Fruit fly (Drosophila melanogaster): ENCODE results near the gene Gpdh3.

The Gpdh3 gene

dm6 chr3R:22362218-22362907, 19.5 kb upstream of the Gpdh3 start, which contains the start of the genes JMJD6, CG7071 and Muted (continued):
- TF ChIP-seq CG8319 (GFP tag; optimal IDR thresholded peaks at IDR 0.05) (peak; percentile 78), CG8119 (GFP tag; IDR thresholded peaks at IDR 0.05) (peak; percentile 74; the same call in 2 of the 3 replicates), achi (GFP tag; optimal IDR thresholded peaks at IDR 0.05) (peak; percentile 96), Blimp-1 (GFP tag; optimal IDR thresholded peaks at IDR 0.05) (peak; percentile 60), Eip75B (GFP tag; optimal IDR thresholded peaks at IDR 0.05) (peak; percentile 88), CG11902 (GFP tag; optimal IDR thresholded peaks at IDR 0.05) (peak; percentile 78), salr (GFP tag; optimal IDR thresholded peaks at IDR 0.05) (peak; percentile 67 to 72), CG11762 (GFP tag; optimal IDR thresholded peaks at IDR 0.05; ENCODE audit: insufficient read depth) (peak; percentile 58), Hr4 (GFP tag; optimal IDR thresholded peaks at IDR 0.05) (peak; percentile 92), CG16779 (tag; optimal IDR thresholded peaks at IDR 0.05) (peak; percentile 54), CG32006 (GFP tag; optimal IDR thresholded peaks at IDR 0.05) (peak; percentile 85), acj6 (GFP tag; optimal IDR thresholded peaks at IDR 0.05) (peak; percentile 87), cyc (GFP tag; optimal IDR thresholded peaks at IDR 0.05) (peak; percentile 90), CG6276 (GFP tag; optimal IDR thresholded peaks at IDR 0.05) (peak; percentile 67), Met (GFP tag; optimal IDR thresholded peaks at IDR 0.05) (peak; percentile 91), Gug (GFP tag; IDR thresholded peaks at IDR 0.05) (peak; percentile 83), CG6792 (GFP tag; optimal IDR thresholded peaks at IDR 0.05) (peak; percentile 86), fd59A (GFP tag; optimal IDR thresholded peaks at IDR 0.05) (peak; percentile 63), Sox15 (GFP tag; optimal IDR thresholded peaks at IDR 0.05) (peak; percentile 83), CG8632 (GFP tag; optimal IDR thresholded peaks at IDR 0.05) (peak; percentile 75), Lpt (GFP tag; optimal IDR thresholded peaks at IDR 0.05) (peak; percentile 72), Smox (GFP tag; optimal IDR thresholded peaks at IDR 0.05) (peak; percentile 89), Hr38 (GFP tag; optimal IDR thresholded peaks at IDR 0.05) (no peak), ss (GFP tag; optimal IDR thresholded peaks at IDR 0.05) (peak; percentile 61 to 68)

- TF ChIP-seq CG31627 (GFP tag; optimal IDR thresholded peaks at IDR 0.05) (no peak), achi (GFP tag; optimal IDR thresholded peaks at IDR 0.05) (no peak), Met (GFP tag; optimal IDR thresholded peaks at IDR 0.05) (no peak), Blimp-1 (GFP tag; optimal IDR thresholded peaks at IDR 0.05) (no peak), CG10631 (GFP tag; optimal IDR thresholded peaks at IDR 0.05) (no peak), CG6276 (GFP tag; optimal IDR thresholded peaks at IDR 0.05) (no peak), Smox (GFP tag; optimal IDR thresholded peaks at IDR 0.05) (no peak), eg (GFP tag; IDR thresholded peaks at IDR 0.05) (no peak), dsx (GFP tag; optimal IDR thresholded peaks at IDR 0.05; ENCODE audit: poor library complexity, severe bottlenecking) (no peak), CG4318 (GFP tag; optimal IDR thresholded peaks at IDR 0.05) (no peak), CG1621 (tag; optimal IDR thresholded peaks at IDR 0.05) (no peak), net (GFP tag; optimal IDR thresholded peaks at IDR 0.05) (no peak), CG6792 (GFP tag; optimal IDR thresholded peaks at IDR 0.05) (no peak), CG34406 (GFP tag; optimal IDR thresholded peaks at IDR 0.05) (no peak)
Measured at dm6 chr3R:22365660-22366195, 16.1 kb upstream of the Gpdh3 start, which contains the start of gene CG5382. Gene CG5382, minus strand, starts transcription at chr3R:22365983.

- peak in 1 of 2 experiments; percentile 32 for TF ChIP-seq ss (GFP tag; optimal IDR thresholded peaks at IDR 0.05)
- TF ChIP-seq achi (GFP tag; optimal IDR thresholded peaks at IDR 0.05): peak; percentile 12
- TF ChIP-seq Eip93F (GFP tag; optimal IDR thresholded peaks at IDR 0.05): no peak
- TF ChIP-seq spab (GFP tag; optimal IDR thresholded peaks at IDR 0.05): no peak
- TF ChIP-seq vri (GFP tag; optimal IDR thresholded peaks at IDR 0.05): peak; percentile 48
- no peak for TF ChIP-seq CG11902 (GFP tag; optimal IDR thresholded peaks at IDR 0.05)
- TF ChIP-seq svp (GFP tag): peak; percentile 57
- TF ChIP-seq dsx (GFP tag; optimal IDR thresholded peaks at IDR 0.05; ENCODE audit: poor library complexity, severe bottlenecking): peak; percentile 16
- peak; percentile 26 for TF ChIP-seq Met (GFP tag; optimal IDR thresholded peaks at IDR 0.05)
- TF ChIP-seq CG11762 (GFP tag; optimal IDR thresholded peaks at IDR 0.05; ENCODE audit: insufficient read depth): no peak
- TF ChIP-seq CG8319 (GFP tag; optimal IDR thresholded peaks at IDR 0.05): no peak
- TF ChIP-seq eg (GFP tag; IDR thresholded peaks at IDR 0.05): peak; percentile 72
- TF ChIP-seq Sox14 (GFP tag; optimal IDR thresholded peaks at IDR 0.05): peak; percentile 47
- TF ChIP-seq CG6163 (GFP tag; IDR thresholded peaks at IDR 0.05): peak; percentile 67; the same call in 2 of the 3 replicates
- TF ChIP-seq CG6808 (GFP tag; optimal IDR thresholded peaks at IDR 0.05): peak; percentile 59
- TF ChIP-seq CG9139 (GFP tag; optimal IDR thresholded peaks at IDR 0.05): no peak
- no peak for TF ChIP-seq fd85E (GFP tag; optimal IDR thresholded peaks at IDR 0.05)
- TF ChIP-seq esn (GFP tag; optimal IDR thresholded peaks at IDR 0.05): peak; percentile 46
- no peak for TF ChIP-seq CG6792 (GFP tag; optimal IDR thresholded peaks at IDR 0.05)
Measured at dm6 chr3R:22367126-22368076, 14.4 kb upstream of the Gpdh3 start, which contains the start of the genes Polr3F and PyK. Gene Polr3F, minus strand, starts transcription at chr3R:22367373. Gene PyK, plus strand, starts transcription at chr3R:22367536.

Measured in whole organism, prepupa.